Worm (Caenorhabditis elegans): ENCODE measurements around the gene srbc-8.

ce11 chrV:7487518-7487917 is 2.6 kb upstream of the srbc-8 start, which contains the start of gene srbc-7:
- TF ChIP-seq klf-2 (GFP tag; conservative IDR thresholded peaks at IDR 0.05) (no peak), ztf-23 (GFP tag; IDR thresholded peaks at IDR 0.05) (no peak), T22C8.4 (GFP tag; IDR thresholded peaks at IDR 0.05) (no peak), flt-1 (GFP tag; IDR thresholded peaks at IDR 0.05) (no peak), ztf-29 (GFP tag; IDR thresholded peaks at IDR 0.05) (no peak), med-1 (GFP tag; optimal IDR thresholded peaks at IDR 0.05; ENCODE audit: insufficient read depth) (no peak), cog-1 (tag; optimal IDR thresholded peaks at IDR 0.05) (no peak), ref-1 (GFP tag; conservative IDR thresholded peaks at IDR 0.05) (no peak)
